Worm (Caenorhabditis elegans): ENCODE results near the gene srz-105.

Gene srz-105

ce11 chrIV:16364581-16364980 lies 39.9 kb downstream of the srz-105 start:
- TF ChIP-seq unc-62 (GFP tag; optimal IDR thresholded peaks at IDR 0.05) (no peak), ceh-43 (GFP tag; optimal IDR thresholded peaks at IDR 0.05) (no peak)

ce11 chrIV:16370592-16370991 lies 45.9 kb downstream of the srz-105 start:
- peak; percentile 72 for TF ChIP-seq zip-8 (tag; optimal IDR thresholded peaks at IDR 0.05)
- no peak for TF ChIP-seq ceh-39 (tag; optimal IDR thresholded peaks at IDR 0.05)

Data from whole organism, mixed stage, embryonic.